Fruit fly (Drosophila melanogaster) whole organism, embryonic: ENCODE measurements around the gene kis.

Source experiments
- Adf1 ChIP-seq: fragments of 200-800 bp; sonication (Bioruptor generic); IDR thresholded peaks from 2 replicates; pipeline ENCODE4 v1.3.6; 2022; ENCODE audit warnings: missing biosample characterization, missing genetic modification characterization
- B-H1 ChIP-seq: fragments of 200-800 bp; sonication (Bioruptor generic); IDR thresholded peaks from 3 replicates; pipeline ENCODE4 v1.3.6; 2022; ENCODE audit warnings: missing biosample characterization, missing genetic modification characterization
- BtbVII ChIP-seq: fragments of 200-800 bp; sonication (Bioruptor generic); optimal IDR thresholded peaks from 3 replicates; lab custom pipeline; 2017; ENCODE audit warnings: missing biosample characterization, mild to moderate bottlenecking, missing genetic modification characterization
- CG1024 ChIP-seq: fragments of 200-800 bp; sonication (Bioruptor generic); IDR thresholded peaks from 2 replicates; pipeline ENCODE4 v1.3.6; 2022; ENCODE audit warnings: missing biosample characterization, missing genetic modification characterization
- CG10462 ChIP-seq: fragments of 200-800 bp; sonication (Bioruptor generic); optimal IDR thresholded peaks from 2 replicates; lab custom pipeline; 2016; ENCODE audit warnings: missing biosample characterization, missing genetic modification characterization
- CG12104 ChIP-seq: fragments of 200-800 bp; sonication (Bioruptor generic); optimal IDR thresholded peaks from 3 replicates; lab custom pipeline; 2016; ENCODE audit warnings: missing biosample characterization, missing genetic modification characterization
- CG1233 ChIP-seq: fragments of 200-800 bp; sonication (Bioruptor generic); optimal IDR thresholded peaks from 4 replicates; lab custom pipeline; 2018; ENCODE audit warnings: missing biosample characterization, mild to moderate bottlenecking, missing genetic modification characterization
- CG12391 ChIP-seq: fragments of 200-800 bp; sonication (Bioruptor generic); optimal IDR thresholded peaks from 3 replicates; lab custom pipeline; 2018; ENCODE audit warnings: missing biosample characterization, mild to moderate bottlenecking, missing genetic modification characterization, moderate library complexity
- CG13123 ChIP-seq: fragments of 200-800 bp; sonication (Bioruptor generic); optimal IDR thresholded peaks from 2 replicates; lab custom pipeline; 2016; ENCODE audit warnings: missing biosample characterization, missing genetic modification characterization
- CG14441 ChIP-seq: fragments of 200-800 bp; sonication (Bioruptor generic); IDR thresholded peaks from 2 replicates; pipeline ENCODE4 v1.3.6; 2022; ENCODE audit warnings: missing biosample characterization, missing genetic modification characterization
- CG1832 ChIP-seq: fragments of 200-800 bp; sonication (Bioruptor generic); optimal IDR thresholded peaks from 2 replicates; lab custom pipeline; 2017; ENCODE audit warnings: missing biosample characterization, mild to moderate bottlenecking, missing genetic modification characterization, inconsistent platforms
- CG2202 ChIP-seq: fragments of 200-800 bp; sonication (Bioruptor generic); optimal IDR thresholded peaks from 2 replicates; lab custom pipeline; 2018; ENCODE audit warnings: missing biosample characterization, mild to moderate bottlenecking, missing genetic modification characterization
- CG2678 ChIP-seq: fragments of 200-800 bp; sonication (Bioruptor generic); optimal IDR thresholded peaks from 3 replicates; lab custom pipeline; 2019; ENCODE audit warnings: missing biosample characterization, mild to moderate bottlenecking, missing genetic modification characterization, moderate library complexity
- CG3163 ChIP-seq: fragments of 200-800 bp; sonication (Bioruptor generic); optimal IDR thresholded peaks from 3 replicates; lab custom pipeline; 2016; ENCODE audit warnings: missing biosample characterization, missing genetic modification characterization
- CG5953 ChIP-seq: fragments of 200-800 bp; sonication (Bioruptor generic); IDR thresholded peaks from 2 replicates; pipeline ENCODE4 v1.3.6; 2022; ENCODE audit warnings: missing biosample characterization, missing genetic modification characterization
- CG6254 ChIP-seq: fragments of 200-800 bp; sonication (Bioruptor generic); optimal IDR thresholded peaks from 3 replicates; lab custom pipeline; 2017; ENCODE audit warnings: mild to moderate bottlenecking, missing biosample characterization, missing genetic modification reagents, missing genetic modification characterization
- CG6791 ChIP-seq: fragments of 200-800 bp; sonication (Bioruptor generic); IDR thresholded peaks from 3 replicates; pipeline ENCODE4 v1.3.6; 2022; ENCODE audit warnings: missing biosample characterization, missing genetic modification characterization; ENCODE audit not compliant: partially characterized antibody
- CG6813 ChIP-seq: fragments of 200-800 bp; sonication (Bioruptor generic); optimal IDR thresholded peaks from 2 replicates; lab custom pipeline; 2017; ENCODE audit warnings: missing biosample characterization, missing genetic modification characterization, mild to moderate bottlenecking, moderate library complexity, missing genetic modification reagents
- CG8388 ChIP-seq: fragments of 200-800 bp; sonication (Bioruptor generic); optimal IDR thresholded peaks from 2 replicates; lab custom pipeline; 2019; ENCODE audit warnings: missing biosample characterization, mild to moderate bottlenecking, missing genetic modification characterization, moderate library complexity
- CHES-1-like ChIP-seq: fragments of 200-800 bp; sonication (Bioruptor generic); optimal IDR thresholded peaks from 2 replicates; lab custom pipeline; 2016; ENCODE audit warnings: missing biosample characterization, missing genetic modification characterization
- Dbx ChIP-seq: fragments of 200-800 bp; sonication (Bioruptor generic); IDR thresholded peaks from 3 replicates; pipeline ENCODE4 v1.3.6; 2022; ENCODE audit warnings: missing biosample characterization, missing genetic modification characterization
- Dek ChIP-seq: fragments of 200-800 bp; sonication (Bioruptor generic); optimal IDR thresholded peaks from 3 replicates; lab custom pipeline; 2019; ENCODE audit warnings: missing biosample characterization, mild to moderate bottlenecking, missing genetic modification characterization, moderate library complexity
- E2f2 ChIP-seq: fragments of 200-800 bp; sonication (Bioruptor generic); IDR thresholded peaks from 2 replicates; pipeline ENCODE4 v1.3.6; 2022; ENCODE audit warnings: missing biosample characterization, missing genetic modification characterization
- HmgD ChIP-seq: fragments of 200-800 bp; sonication (Bioruptor generic); optimal IDR thresholded peaks from 3 replicates; lab custom pipeline; 2016; ENCODE audit warnings: missing biosample characterization, missing genetic modification characterization
- Hmr ChIP-seq: fragments of 200-800 bp; sonication (Bioruptor generic); optimal IDR thresholded peaks from 3 replicates; lab custom pipeline; 2017; ENCODE audit warnings: mild to moderate bottlenecking, missing biosample characterization, missing genetic modification reagents, missing genetic modification characterization
- Hmx ChIP-seq: fragments of 200-800 bp; sonication (Bioruptor generic); optimal IDR thresholded peaks from 2 replicates; lab custom pipeline; 2016; ENCODE audit warnings: missing biosample characterization, missing genetic modification characterization
- Sox100B ChIP-seq: fragments of 200-800 bp; sonication (Bioruptor generic); optimal IDR thresholded peaks from 3 replicates; lab custom pipeline; 2018; ENCODE audit warnings: missing biosample characterization, mild to moderate bottlenecking, missing genetic modification characterization
- amos ChIP-seq: fragments of 200-800 bp; sonication (Bioruptor generic); IDR thresholded peaks from 2 replicates; pipeline ENCODE4 v1.3.6; 2022; ENCODE audit warnings: missing biosample characterization, missing genetic modification characterization; ENCODE audit not compliant: partially characterized antibody
- bcd ChIP-seq: fragments of 200-800 bp; sonication (Bioruptor generic); optimal IDR thresholded peaks from 2 replicates; lab custom pipeline; 2017; ENCODE audit warnings: missing biosample characterization, mild to moderate bottlenecking, missing genetic modification characterization
- bigmax ChIP-seq: fragments of 200-800 bp; sonication (Bioruptor generic); optimal IDR thresholded peaks from 2 replicates; lab custom pipeline; 2018; ENCODE audit warnings: missing biosample characterization, mild to moderate bottlenecking, missing genetic modification characterization
- bowl ChIP-seq: fragments of 200-800 bp; sonication (Bioruptor generic); IDR thresholded peaks from 2 replicates; pipeline ENCODE4 v1.3.6; 2022; ENCODE audit warnings: missing biosample characterization, missing genetic modification characterization
- chinmo ChIP-seq: fragments of 200-800 bp; sonication (Bioruptor generic); IDR thresholded peaks from 4 replicates; pipeline ENCODE4 v1.3.6; 2022; ENCODE audit warnings: missing biosample characterization, missing genetic modification characterization; ENCODE audit not compliant: partially characterized antibody
- corto ChIP-seq: fragments of 200-800 bp; sonication (Bioruptor generic); optimal IDR thresholded peaks from 2 replicates; lab custom pipeline; 2016; ENCODE audit warnings: missing biosample characterization, mild to moderate bottlenecking, missing genetic modification characterization, moderate library complexity
- crc ChIP-seq: fragments of 200-800 bp; sonication (Bioruptor generic); optimal IDR thresholded peaks from 2 replicates; lab custom pipeline; 2016; ENCODE audit warnings: missing biosample characterization, missing genetic modification characterization
- croc ChIP-seq: fragments of 200-800 bp; sonication (Bioruptor generic); conservative IDR thresholded peaks from 3 replicates; pipeline ENCODE4 v1.3.6; 2022; ENCODE audit warnings: missing biosample characterization, missing genetic modification characterization
- da ChIP-seq: fragments of 200-800 bp; sonication (Bioruptor generic); optimal IDR thresholded peaks from 2 replicates; lab custom pipeline; 2016; ENCODE audit warnings: missing biosample characterization, missing genetic modification characterization
- dimm ChIP-seq: fragments of 200-800 bp; sonication (Bioruptor generic); IDR thresholded peaks from 2 replicates; pipeline ENCODE4 v1.3.6; 2022; ENCODE audit warnings: missing biosample characterization, missing genetic modification characterization
- eyg ChIP-seq: fragments of 200-800 bp; sonication (Bioruptor generic); optimal IDR thresholded peaks from 3 replicates; lab custom pipeline; 2016; ENCODE audit warnings: missing biosample characterization, missing genetic modification characterization
- ftz-f1 ChIP-seq: fragments of 200-800 bp; sonication (Bioruptor generic); optimal IDR thresholded peaks from 2 replicates; lab custom pipeline; 2016; ENCODE audit warnings: missing biosample characterization, missing genetic modification characterization
- gem ChIP-seq: fragments of 200-800 bp; sonication (Bioruptor generic); optimal IDR thresholded peaks from 2 replicates; lab custom pipeline; 2019; ENCODE audit warnings: missing biosample characterization, mild to moderate bottlenecking, missing genetic modification characterization, moderate library complexity
- h ChIP-seq: fragments of >200 bp; optimal IDR thresholded peaks from 2 replicates; lab custom pipeline; 2017
- hbn ChIP-seq: fragments of 200-800 bp; sonication (Bioruptor generic); IDR thresholded peaks from 2 replicates; pipeline ENCODE4 v1.3.6; 2022; ENCODE audit warnings: missing biosample characterization, missing genetic modification characterization; ENCODE audit not compliant: partially characterized antibody
- insv ChIP-seq, 2 experiments: fragments of 200-800 bp; sonication (Bioruptor generic); optimal IDR thresholded peaks; 3 replicates each; lab custom pipeline; 2016 to 2018; ENCODE audit warnings: missing biosample characterization in 2 of 2, missing genetic modification characterization in 2 of 2
- luna ChIP-seq: fragments of 200-800 bp; sonication (Bioruptor generic); optimal IDR thresholded peaks from 2 replicates; lab custom pipeline; 2016; ENCODE audit warnings: missing biosample characterization, missing genetic modification characterization
- mld ChIP-seq: fragments of 200-800 bp; sonication (Bioruptor generic); IDR thresholded peaks from 3 replicates; pipeline ENCODE4 v1.3.6; 2022; ENCODE audit warnings: missing biosample characterization, missing genetic modification characterization; ENCODE audit not compliant: partially characterized antibody
- pnt ChIP-seq: fragments of 200-800 bp; sonication (Bioruptor generic); optimal IDR thresholded peaks from 3 replicates; lab custom pipeline; 2016; ENCODE audit warnings: missing biosample characterization, missing genetic modification characterization
- scrt ChIP-seq: fragments of 200-800 bp; sonication (Bioruptor generic); optimal IDR thresholded peaks from 2 replicates; lab custom pipeline; 2018; ENCODE audit warnings: missing biosample characterization, mild to moderate bottlenecking, missing genetic modification characterization, moderate library complexity
- sens ChIP-seq: fragments of 200-800 bp; sonication (Bioruptor generic); peaks from one replicate; lab custom pipeline; 2016; ENCODE audit warnings: missing biosample characterization, missing genetic modification characterization
- sqz ChIP-seq: fragments of 200-800 bp; sonication (Bioruptor generic); optimal IDR thresholded peaks from 3 replicates; lab custom pipeline; 2018; ENCODE audit warnings: missing biosample characterization, mild to moderate bottlenecking, missing genetic modification characterization
- toy ChIP-seq: fragments of 200-800 bp; sonication (Bioruptor generic); IDR thresholded peaks from 2 replicates; pipeline ENCODE4 v1.3.6; 2022; ENCODE audit warnings: missing biosample characterization, missing genetic modification characterization
- yki ChIP-seq: fragments of >200 bp; optimal IDR thresholded peaks from 3 replicates; lab custom pipeline; 2018
- zen ChIP-seq: fragments of 200-800 bp; sonication (Bioruptor generic); optimal IDR thresholded peaks from 3 replicates; lab custom pipeline; 2018; ENCODE audit warnings: missing biosample characterization, mild to moderate bottlenecking, missing genetic modification characterization, moderate library complexity

kis gene

DNA sequence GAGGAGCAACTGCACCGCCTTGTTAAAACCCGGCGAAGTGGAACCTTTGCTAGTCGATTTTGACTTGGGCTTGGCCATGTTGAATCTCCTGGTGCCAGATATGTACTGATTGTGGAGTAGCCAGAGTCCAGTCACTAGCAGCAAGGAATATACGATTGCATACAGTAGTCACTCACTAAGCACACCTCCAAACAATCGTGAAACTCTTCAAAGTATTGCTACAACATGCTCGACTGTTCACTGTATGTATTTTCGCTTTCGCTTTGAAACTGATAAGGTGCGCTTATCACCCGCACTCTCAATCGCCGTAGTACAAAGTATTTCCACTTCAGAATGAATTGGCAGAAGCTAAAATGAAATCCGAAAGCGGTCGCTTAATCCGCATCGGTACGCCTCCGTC, 35.8 kb upstream of the kis start (continued):
- no peak for TF ChIP-seq h
- peak; percentile 51 for TF ChIP-seq gem (tag; lab: Kevin White, UChicago)
- TF ChIP-seq pnt (GFP tag; lab: Kevin White, UChicago), result peak; percentile 50
- peak; percentile 59 for TF ChIP-seq scrt (GFP tag; lab: Kevin White, UChicago)
- peak; percentile 88 for TF ChIP-seq sens
- peak; percentile 55 for TF ChIP-seq CG5953
- no peak for TF ChIP-seq CG10462 (GFP tag; lab: Kevin White, UChicago)
- no peak for TF ChIP-seq luna (GFP tag; lab: Kevin White, UChicago)
- TF ChIP-seq Adf1, result peak; percentile 60; the same call in 1 of the 2 replicates
- TF ChIP-seq E2f2 (GFP tag; lab: Robert Waterston, UW), result peak; percentile 39; the same call in 1 of the 2 replicates
- no peak for TF ChIP-seq amos (GFP tag; lab: Robert Waterston, UW)
- TF ChIP-seq chinmo (GFP tag; lab: Robert Waterston, UW), result no peak; the same call in 3 of the 4 replicates
- peak; percentile 37 for TF ChIP-seq da (GFP tag; lab: Kevin White, UChicago)
- no peak for TF ChIP-seq mld
- no peak for TF ChIP-seq CG1832 (GFP tag; lab: Kevin White, UChicago)
- TF ChIP-seq toy (GFP tag; lab: Robert Waterston, UW), result no peak
- no peak for TF ChIP-seq insv (GFP tag; optimal IDR thresholded peaks at IDR 0.05; lab: Kevin White, UChicago)
- TF ChIP-seq Hmr (GFP tag; lab: Kevin White, UChicago), result peak; percentile 85
- TF ChIP-seq CG6254, result peak; percentile 37
- TF ChIP-seq yki (lab: Kevin White, UChicago), result no peak
- no peak for TF ChIP-seq CG1024 (GFP tag; lab: Robert Waterston, UW)
- TF ChIP-seq HmgD (GFP tag; lab: Kevin White, UChicago), result peak; percentile 13
- peak; percentile 65 for TF ChIP-seq CG12391 (tag; lab: Kevin White, UChicago)
- TF ChIP-seq CG3163, result peak; percentile 31
- peak; percentile 40 for TF ChIP-seq CG1233 (GFP tag; lab: Kevin White, UChicago)
- peak; percentile 79 for TF ChIP-seq corto (GFP tag; lab: Kevin White, UChicago)
- TF ChIP-seq Dek, result peak; percentile 63
- no peak for TF ChIP-seq CG8388 (GFP tag; lab: Kevin White, UChicago)
- TF ChIP-seq Dbx, result peak; percentile 88
- no peak for TF ChIP-seq sqz (GFP tag; lab: Kevin White, UChicago)
- no peak for TF ChIP-seq CG6791 (GFP tag; lab: Robert Waterston, UW)
- TF ChIP-seq bowl (GFP tag; lab: Robert Waterston, UW), result peak; percentile 63; the same call in 1 of the 2 replicates
- no peak for TF ChIP-seq Sox100B (GFP tag; lab: Kevin White, UChicago)
- no peak for TF ChIP-seq bigmax
- TF ChIP-seq CG13123, result no peak
- peak; percentile 57; the same call in 2 of the 3 replicates for TF ChIP-seq B-H1 (GFP tag; lab: Robert Waterston, UW)
- no peak for TF ChIP-seq dimm (GFP tag; lab: Robert Waterston, UW)
- no peak for TF ChIP-seq ftz-f1
- peak; percentile 60 for TF ChIP-seq CHES-1-like (GFP tag; lab: Kevin White, UChicago)
- TF ChIP-seq CG14441 (GFP tag; lab: Robert Waterston, UW), result peak; percentile 77
- TF ChIP-seq CG6813 (GFP tag; lab: Kevin White, UChicago), result peak; percentile 59
- peak; percentile 69 for TF ChIP-seq BtbVII (GFP tag; lab: Kevin White, UChicago)
- TF ChIP-seq croc (GFP tag; lab: Robert Waterston, UW), result no peak
- TF ChIP-seq eyg, result no peak
- no peak for TF ChIP-seq zen (tag; lab: Kevin White, UChicago)
- TF ChIP-seq crc (GFP tag; lab: Kevin White, UChicago), result peak; percentile 46
- TF ChIP-seq CG2678, result peak; percentile 72
- TF ChIP-seq CG12104, result peak; percentile 13
- no peak for TF ChIP-seq Hmx
- TF ChIP-seq bcd, result peak; percentile 56
- TF ChIP-seq CG2202 (tag; lab: Kevin White, UChicago), result no peak
- no peak for TF ChIP-seq hbn (GFP tag; lab: Robert Waterston, UW)
